Fruit fly (Drosophila melanogaster) whole organism, embryonic: ENCODE results near the gene cwo.

Experiments used
- Antp ChIP-seq: fragments of 200-800 bp; sonication (Bioruptor generic); optimal IDR thresholded peaks from 3 replicates; lab custom pipeline; 2016; ENCODE audit warnings: missing biosample characterization, missing genetic modification characterization
- B-H1 ChIP-seq: fragments of 200-800 bp; sonication (Bioruptor generic); IDR thresholded peaks from 3 replicates; pipeline ENCODE4 v1.3.6; 2022; ENCODE audit warnings: missing biosample characterization, missing genetic modification characterization
- CG10267 ChIP-seq: fragments of 200-800 bp; sonication (Bioruptor generic); optimal IDR thresholded peaks from 2 replicates; lab custom pipeline; 2018; ENCODE audit warnings: missing biosample characterization, mild to moderate bottlenecking, missing genetic modification characterization, moderate library complexity
- CG10321 ChIP-seq: fragments of 200-800 bp; sonication (Bioruptor generic); IDR thresholded peaks from 2 replicates; pipeline ENCODE4 v1.3.6; 2022; ENCODE audit warnings: missing biosample characterization, missing genetic modification characterization
- CG10462 ChIP-seq: fragments of 200-800 bp; sonication (Bioruptor generic); optimal IDR thresholded peaks from 2 replicates; lab custom pipeline; 2016; ENCODE audit warnings: missing biosample characterization, missing genetic modification characterization
- CG12391 ChIP-seq: fragments of 200-800 bp; sonication (Bioruptor generic); optimal IDR thresholded peaks from 3 replicates; lab custom pipeline; 2018; ENCODE audit warnings: missing biosample characterization, mild to moderate bottlenecking, missing genetic modification characterization, moderate library complexity
- CG13296 ChIP-seq: fragments of 200-800 bp; sonication (Bioruptor generic); optimal IDR thresholded peaks from 3 replicates; lab custom pipeline; 2018; ENCODE audit warnings: missing biosample characterization, mild to moderate bottlenecking, missing genetic modification characterization
- CG15269 ChIP-seq: fragments of 200-800 bp; sonication (Bioruptor generic); optimal IDR thresholded peaks from 2 replicates; lab custom pipeline; 2018; ENCODE audit warnings: missing biosample characterization, mild to moderate bottlenecking, missing genetic modification characterization, moderate library complexity
- CG17359 ChIP-seq: fragments of 200-800 bp; sonication (Bioruptor generic); optimal IDR thresholded peaks from 3 replicates; lab custom pipeline; 2018; ENCODE audit warnings: missing biosample characterization, mild to moderate bottlenecking, missing genetic modification characterization, moderate library complexity
- CG17385 ChIP-seq: fragments of 200-800 bp; sonication (Bioruptor generic); optimal IDR thresholded peaks from 3 replicates; lab custom pipeline; 2018; ENCODE audit warnings: missing biosample characterization, mild to moderate bottlenecking, missing genetic modification characterization
- CG1792 ChIP-seq: fragments of 200-800 bp; sonication (Bioruptor generic); optimal IDR thresholded peaks from 2 replicates; lab custom pipeline; 2016; ENCODE audit warnings: missing biosample characterization, missing genetic modification characterization
- CG18619 ChIP-seq: fragments of 200-800 bp; sonication (Bioruptor generic); optimal IDR thresholded peaks from 3 replicates; lab custom pipeline; 2017; ENCODE audit warnings: missing biosample characterization, mild to moderate bottlenecking, missing genetic modification characterization
- CG30020 ChIP-seq: fragments of 200-800 bp; optimal IDR thresholded peaks from 2 replicates; lab custom pipeline; 2019; ENCODE audit warnings: missing biosample characterization, mild to moderate bottlenecking, missing genetic modification characterization, moderate library complexity
- CG3407 ChIP-seq: fragments of 200-800 bp; sonication (Bioruptor generic); optimal IDR thresholded peaks from 2 replicates; lab custom pipeline; 2018; ENCODE audit warnings: missing biosample characterization, mild to moderate bottlenecking, missing genetic modification characterization
- CG4707 ChIP-seq: fragments of 200-800 bp; sonication (Bioruptor generic); optimal IDR thresholded peaks from 2 replicates; lab custom pipeline; 2018; ENCODE audit warnings: missing biosample characterization, mild to moderate bottlenecking, missing genetic modification characterization, moderate library complexity
- CG6791 ChIP-seq: fragments of 200-800 bp; sonication (Bioruptor generic); IDR thresholded peaks from 3 replicates; pipeline ENCODE4 v1.3.6; 2022; ENCODE audit warnings: missing biosample characterization, missing genetic modification characterization; ENCODE audit not compliant: partially characterized antibody
- CG8089 ChIP-seq: fragments of 200-800 bp; sonication (Bioruptor generic); optimal IDR thresholded peaks from 3 replicates; lab custom pipeline; 2016; ENCODE audit warnings: missing biosample characterization, missing genetic modification characterization
- CG9797 ChIP-seq: fragments of 200-800 bp; sonication (Bioruptor generic); optimal IDR thresholded peaks from 3 replicates; lab custom pipeline; 2018; ENCODE audit warnings: missing biosample characterization, mild to moderate bottlenecking, missing genetic modification characterization
- CoRest ChIP-seq: fragments of 200-800 bp; sonication (Bioruptor generic); optimal IDR thresholded peaks from 3 replicates; lab custom pipeline; 2018; ENCODE audit warnings: missing biosample characterization, mild to moderate bottlenecking, missing genetic modification characterization, moderate library complexity
- Drgx ChIP-seq: fragments of 200-800 bp; sonication (Bioruptor generic); IDR thresholded peaks from 2 replicates; pipeline ENCODE4 v1.3.6; 2022; ENCODE audit warnings: missing biosample characterization, missing genetic modification characterization
- HLHmδ ChIP-seq: fragments of 200-800 bp; sonication (Bioruptor generic); optimal IDR thresholded peaks from 2 replicates; lab custom pipeline; 2018; ENCODE audit warnings: missing biosample characterization, mild to moderate bottlenecking, missing genetic modification characterization, moderate library complexity
- HmgD ChIP-seq: fragments of 200-800 bp; sonication (Bioruptor generic); optimal IDR thresholded peaks from 3 replicates; lab custom pipeline; 2016; ENCODE audit warnings: missing biosample characterization, missing genetic modification characterization
- Hmx ChIP-seq: fragments of 200-800 bp; sonication (Bioruptor generic); optimal IDR thresholded peaks from 2 replicates; lab custom pipeline; 2016; ENCODE audit warnings: missing biosample characterization, missing genetic modification characterization
- Jarid2 ChIP-seq: fragments of 200-800 bp; sonication (Bioruptor generic); optimal IDR thresholded peaks from 3 replicates; lab custom pipeline; 2017; ENCODE audit warnings: mild to moderate bottlenecking, missing biosample characterization, missing genetic modification reagents, missing genetic modification characterization
- Lhr ChIP-seq: fragments of 200-800 bp; sonication (Bioruptor generic); optimal IDR thresholded peaks from 3 replicates; lab custom pipeline; 2017; ENCODE audit warnings: mild to moderate bottlenecking, missing biosample characterization, missing genetic modification reagents, missing genetic modification characterization
- MESR4 ChIP-seq: fragments of 200-800 bp; sonication (Bioruptor generic); optimal IDR thresholded peaks from 2 replicates; lab custom pipeline; 2018; ENCODE audit warnings: missing biosample characterization, mild to moderate bottlenecking, missing genetic modification characterization, moderate library complexity
- Sox102F ChIP-seq: fragments of 200-800 bp; sonication (Bioruptor generic); optimal IDR thresholded peaks from 2 replicates; lab custom pipeline; 2018; ENCODE audit warnings: missing biosample characterization, mild to moderate bottlenecking, missing genetic modification characterization, moderate library complexity
- Sry-δ ChIP-seq: fragments of 200-800 bp; sonication (Bioruptor generic); optimal IDR thresholded peaks from 2 replicates; lab custom pipeline; 2016; ENCODE audit warnings: missing biosample characterization, missing genetic modification characterization
- Stat92E ChIP-seq, 3 experiments: fragments of >200 bp in 2 of 3; fragments of 200-800 bp in 1 of 3; sonication (Bioruptor generic) in 1 of 3; optimal IDR thresholded peaks; 2 replicates each; lab custom pipeline; 2017 to 2019; ENCODE audit warnings: missing biosample characterization in 3 of 3, missing genetic modification characterization in 3 of 3, mild to moderate bottlenecking in 1 of 3, moderate library complexity in 1 of 3
- Xbp1 ChIP-seq: fragments of 200-800 bp; sonication (Bioruptor generic); optimal IDR thresholded peaks from 3 replicates; lab custom pipeline; 2016; ENCODE audit warnings: missing biosample characterization, mild to moderate bottlenecking, missing genetic modification characterization
- YL-1 ChIP-seq: fragments of 200-800 bp; sonication (Bioruptor generic); optimal IDR thresholded peaks from 3 replicates; lab custom pipeline; 2017; ENCODE audit warnings: missing biosample characterization, mild to moderate bottlenecking, missing genetic modification characterization
- ara ChIP-seq: fragments of 200-800 bp; sonication (Bioruptor generic); IDR thresholded peaks from 2 replicates; pipeline ENCODE4 v1.3.6; 2022; ENCODE audit warnings: missing biosample characterization, missing genetic modification characterization
- bcd ChIP-seq: fragments of 200-800 bp; sonication (Bioruptor generic); optimal IDR thresholded peaks from 2 replicates; lab custom pipeline; 2017; ENCODE audit warnings: missing biosample characterization, mild to moderate bottlenecking, missing genetic modification characterization
- btn ChIP-seq: fragments of 200-800 bp; sonication (Bioruptor generic); optimal IDR thresholded peaks from 2 replicates; lab custom pipeline; 2016; ENCODE audit warnings: missing biosample characterization, missing genetic modification characterization
- ftz-f1 ChIP-seq: fragments of 200-800 bp; sonication (Bioruptor generic); optimal IDR thresholded peaks from 2 replicates; lab custom pipeline; 2016; ENCODE audit warnings: missing biosample characterization, missing genetic modification characterization
- grau ChIP-seq: fragments of 200-800 bp; optimal IDR thresholded peaks from 3 replicates; lab custom pipeline; 2019; ENCODE audit warnings: missing biosample characterization, mild to moderate bottlenecking, missing genetic modification characterization, moderate library complexity
- gsb-n ChIP-seq: fragments of 200-800 bp; sonication (Bioruptor generic); optimal IDR thresholded peaks from 3 replicates; lab custom pipeline; 2018; ENCODE audit warnings: missing biosample characterization, mild to moderate bottlenecking, missing genetic modification characterization
- her ChIP-seq: fragments of 200-800 bp; sonication (Bioruptor generic); optimal IDR thresholded peaks from 2 replicates; lab custom pipeline; 2016; ENCODE audit warnings: missing biosample characterization, missing genetic modification characterization
- hth ChIP-seq: fragments of >200 bp; optimal IDR thresholded peaks from 2 replicates; lab custom pipeline; 2017; ENCODE audit warnings: inconsistent platforms
- kah ChIP-seq: fragments of 200-800 bp; sonication (Bioruptor generic); optimal IDR thresholded peaks from 2 replicates; lab custom pipeline; 2018; ENCODE audit warnings: missing biosample characterization, mild to moderate bottlenecking, missing genetic modification characterization
- maf-S ChIP-seq: fragments of 200-800 bp; sonication (Bioruptor generic); optimal IDR thresholded peaks from 2 replicates; lab custom pipeline; 2016; ENCODE audit warnings: missing biosample characterization, missing genetic modification characterization
- nom ChIP-seq: fragments of 200-800 bp; sonication (Bioruptor generic); optimal IDR thresholded peaks from 2 replicates; lab custom pipeline; 2017; ENCODE audit warnings: missing biosample characterization, missing genetic modification characterization, mild to moderate bottlenecking, moderate library complexity, missing genetic modification reagents
- pita ChIP-seq: fragments of 200-800 bp; sonication (Bioruptor generic); optimal IDR thresholded peaks from 2 replicates; lab custom pipeline; 2017; ENCODE audit warnings: missing biosample characterization, mild to moderate bottlenecking, missing genetic modification characterization
- sens ChIP-seq: fragments of 200-800 bp; sonication (Bioruptor generic); peaks from one replicate; lab custom pipeline; 2016; ENCODE audit warnings: missing biosample characterization, missing genetic modification characterization
- shn ChIP-seq: fragments of 200-800 bp; sonication (Bioruptor generic); optimal IDR thresholded peaks from 3 replicates; lab custom pipeline; 2016; ENCODE audit warnings: missing biosample characterization, missing genetic modification characterization
- stwl ChIP-seq: fragments of 200-800 bp; sonication (Bioruptor generic); optimal IDR thresholded peaks from 3 replicates; lab custom pipeline; 2018; ENCODE audit warnings: missing biosample characterization, mild to moderate bottlenecking, missing genetic modification characterization, moderate library complexity
- tin ChIP-seq: fragments of 200-800 bp; sonication (Bioruptor generic); optimal IDR thresholded peaks from 3 replicates; lab custom pipeline; 2016; ENCODE audit warnings: missing biosample characterization, missing genetic modification characterization
- toy ChIP-seq: fragments of 200-800 bp; sonication (Bioruptor generic); IDR thresholded peaks from 2 replicates; pipeline ENCODE4 v1.3.6; 2022; ENCODE audit warnings: missing biosample characterization, missing genetic modification characterization
- tup ChIP-seq: fragments of 200-800 bp; sonication (Bioruptor generic); optimal IDR thresholded peaks from 2 replicates; lab custom pipeline; 2016; ENCODE audit warnings: missing biosample characterization, mild to moderate bottlenecking, missing genetic modification characterization, moderate library complexity
- tx ChIP-seq: fragments of 200-800 bp; sonication (Bioruptor generic); optimal IDR thresholded peaks from 2 replicates; lab custom pipeline; 2016; ENCODE audit warnings: missing biosample characterization, missing genetic modification characterization
- zf30C ChIP-seq: fragments of 200-800 bp; sonication (Bioruptor generic); optimal IDR thresholded peaks from 3 replicates; lab custom pipeline; 2018; ENCODE audit warnings: missing biosample characterization, mild to moderate bottlenecking, missing genetic modification characterization

cwo gene

DNA sequence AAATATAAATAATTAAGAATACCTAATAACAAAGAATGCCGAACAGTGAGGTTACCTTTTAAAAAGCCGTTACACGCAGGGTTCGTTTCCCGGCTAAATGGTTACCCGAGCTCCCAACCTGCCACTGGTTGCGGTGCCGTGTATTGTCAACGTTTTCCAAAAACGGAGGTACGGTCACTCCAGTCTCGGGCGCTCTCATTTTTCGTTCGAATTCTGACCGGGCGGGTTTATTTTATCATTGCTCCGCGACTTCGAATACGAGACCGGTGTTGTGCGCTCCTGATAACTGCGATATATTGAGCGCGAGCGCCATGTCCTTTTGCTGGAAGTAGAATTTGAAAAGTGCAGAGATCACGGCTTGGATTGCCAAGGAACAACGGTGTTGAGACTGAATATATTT, 38.1 kb upstream of the cwo start, which contains the start of gene jumu (continued):
- TF ChIP-seq YL-1 (GFP tag; lab: Kevin White, UChicago) = no peak
- TF ChIP-seq nom (GFP tag; lab: Kevin White, UChicago) = peak; percentile 16
- TF ChIP-seq CG6791 (GFP tag; lab: Robert Waterston, UW) = no peak
- TF ChIP-seq HLHmδ (GFP tag; lab: Kevin White, UChicago) = no peak
- TF ChIP-seq CG10321 (GFP tag; lab: Robert Waterston, UW) = no peak
- TF ChIP-seq CG9797 (GFP tag; lab: Kevin White, UChicago) = peak; percentile 100
- TF ChIP-seq sens (GFP tag; lab: Kevin White, UChicago) = peak; percentile 64
- no peak for TF ChIP-seq CG1792 (GFP tag; lab: Kevin White, UChicago)
- no peak for TF ChIP-seq Sox102F (GFP tag; lab: Kevin White, UChicago)
- no peak for TF ChIP-seq B-H1 (GFP tag; lab: Robert Waterston, UW)
- TF ChIP-seq her (GFP tag; lab: Kevin White, UChicago) = peak; percentile 21
- no peak for TF ChIP-seq maf-S (GFP tag; lab: Kevin White, UChicago)
- no peak for TF ChIP-seq CG17359 (tag; lab: Kevin White, UChicago)
- TF ChIP-seq Xbp1 (GFP tag; lab: Kevin White, UChicago) = peak; percentile 1
- peak; percentile 44 for TF ChIP-seq Sry-δ (GFP tag; lab: Kevin White, UChicago)
- peak; percentile 36 for TF ChIP-seq stwl
- TF ChIP-seq hth (lab: Kevin White, UChicago) = no peak
- no peak for TF ChIP-seq Hmx (GFP tag; lab: Kevin White, UChicago)
- TF ChIP-seq gsb-n = peak; percentile 10
- peak in 1 of 3 experiments; percentile 45 for TF ChIP-seq Stat92E (GFP tag; optimal IDR thresholded peaks at IDR 0.05; lab: Kevin White, UChicago)
- TF ChIP-seq shn (GFP tag; lab: Kevin White, UChicago) = peak; percentile 5
- TF ChIP-seq tin = no peak
- TF ChIP-seq CG30020 (tag; lab: Kevin White, UChicago) = no peak
- peak; percentile 9 for TF ChIP-seq CG18619
- peak; percentile 31 for TF ChIP-seq ftz-f1
- no peak for TF ChIP-seq CG13296 (GFP tag; lab: Kevin White, UChicago)
- no peak for TF ChIP-seq btn (GFP tag; lab: Kevin White, UChicago)
- TF ChIP-seq CG4707 (GFP tag; lab: Kevin White, UChicago) = no peak
- peak; percentile 2 for TF ChIP-seq zf30C
- TF ChIP-seq pita (GFP tag; lab: Kevin White, UChicago) = peak; percentile 94
- peak; percentile 83 for TF ChIP-seq HmgD (GFP tag; lab: Kevin White, UChicago)
- TF ChIP-seq toy (GFP tag; lab: Robert Waterston, UW) = no peak
- TF ChIP-seq Antp (GFP tag; lab: Kevin White, UChicago) = no peak
- TF ChIP-seq ara (GFP tag; lab: Robert Waterston, UW) = no peak
- no peak for TF ChIP-seq CG15269 (tag; lab: Kevin White, UChicago)
- TF ChIP-seq MESR4 = peak; percentile 14
- TF ChIP-seq Jarid2 = peak; percentile 78
- TF ChIP-seq CG10462 (GFP tag; lab: Kevin White, UChicago) = no peak
- peak; percentile 58 for TF ChIP-seq CG17385 (GFP tag; lab: Kevin White, UChicago)
- peak; percentile 20 for TF ChIP-seq bcd (GFP tag; lab: Kevin White, UChicago)
- no peak for TF ChIP-seq CG3407
- TF ChIP-seq CG10267 (tag; lab: Kevin White, UChicago) = peak; percentile 72
- no peak for TF ChIP-seq tx (GFP tag; lab: Kevin White, UChicago)
- no peak for TF ChIP-seq Drgx
- peak; percentile 29 for TF ChIP-seq CG12391
- peak; percentile 3 for TF ChIP-seq kah (GFP tag; lab: Kevin White, UChicago)
- no peak for TF ChIP-seq CG8089 (GFP tag; lab: Kevin White, UChicago)
- no peak for TF ChIP-seq tup (GFP tag; lab: Kevin White, UChicago)
- TF ChIP-seq grau (tag; lab: Kevin White, UChicago) = peak; percentile 21
- TF ChIP-seq Lhr = peak; percentile 96
- TF ChIP-seq CoRest (tag; lab: Kevin White, UChicago) = peak; percentile 80
